Fruit fly (Drosophila melanogaster) whole organism: ENCODE results near the gene CG42823.

Experiments used
- CG8478 ChIP-seq: fragments of >200 bp; optimal IDR thresholded peaks from 2 replicates; lab custom pipeline; 2018; ENCODE audit warnings: inconsistent platforms
- Dll ChIP-seq: fragments of >200 bp; optimal IDR thresholded peaks from 2 replicates; lab custom pipeline; 2017
- EcR ChIP-seq, 2 experiments: fragments of >200 bp; optimal IDR thresholded peaks; 2 replicates each; lab custom pipeline; 2017; ENCODE audit warnings: missing biosample characterization in 2 of 2, missing genetic modification characterization in 2 of 2, missing genetic modification reagents in 2 of 2
- pan ChIP-seq: fragments of >200 bp; optimal IDR thresholded peaks from 2 replicates; lab custom pipeline; 2017
- usp ChIP-seq: fragments of >200 bp; optimal IDR thresholded peaks from 2 replicates; lab custom pipeline; 2017; ENCODE audit warnings: missing biosample characterization, missing genetic modification characterization, mixed read lengths

dm6 chr3R:17425417-17425915 is 20.6 kb upstream of the CG42823 start, which contains the start of gene cysu:
- TF ChIP-seq Dll: no peak
- TF ChIP-seq CG8478 (lab: Kevin White, UChicago): no peak
- TF ChIP-seq usp (GFP tag; lab: Kevin White, UChicago): no peak
- no peak for TF ChIP-seq EcR (GFP tag; optimal IDR thresholded peaks at IDR 0.05; lab: Kevin White, UChicago)
- no peak for TF ChIP-seq pan (lab: Kevin White, UChicago)
